Fruit fly (Drosophila melanogaster) whole organism, embryonic: ENCODE measurements around the gene Sec63.

Experiments
- CG10147 ChIP-seq: fragments of 200-800 bp; sonication (Bioruptor generic); optimal IDR thresholded peaks from 2 replicates; lab custom pipeline; 2019; ENCODE audit warnings: missing biosample characterization, mild to moderate bottlenecking, missing genetic modification characterization, moderate library complexity
- CG10321 ChIP-seq: fragments of 200-800 bp; sonication (Bioruptor generic); IDR thresholded peaks from 2 replicates; pipeline ENCODE4 v1.3.6; 2022; ENCODE audit warnings: missing biosample characterization, missing genetic modification characterization
- CG10543 ChIP-seq: fragments of 200-800 bp; sonication (Bioruptor generic); optimal IDR thresholded peaks from 3 replicates; lab custom pipeline; 2017; ENCODE audit warnings: missing biosample characterization, mild to moderate bottlenecking, missing genetic modification characterization, moderate library complexity
- CG10979 ChIP-seq: fragments of 200-800 bp; sonication (Bioruptor generic); optimal IDR thresholded peaks from 2 replicates; lab custom pipeline; 2018; ENCODE audit warnings: missing biosample characterization, mild to moderate bottlenecking, missing genetic modification characterization, moderate library complexity
- CG15269 ChIP-seq: fragments of 200-800 bp; sonication (Bioruptor generic); optimal IDR thresholded peaks from 2 replicates; lab custom pipeline; 2018; ENCODE audit warnings: missing biosample characterization, mild to moderate bottlenecking, missing genetic modification characterization, moderate library complexity
- CG15514 ChIP-seq: fragments of 200-800 bp; sonication (Bioruptor generic); optimal IDR thresholded peaks from 3 replicates; lab custom pipeline; 2017; ENCODE audit warnings: missing biosample characterization, missing genetic modification characterization, mild to moderate bottlenecking, moderate library complexity, missing genetic modification reagents
- CG17385 ChIP-seq: fragments of 200-800 bp; sonication (Bioruptor generic); optimal IDR thresholded peaks from 3 replicates; lab custom pipeline; 2018; ENCODE audit warnings: missing biosample characterization, mild to moderate bottlenecking, missing genetic modification characterization
- CG17912 ChIP-seq: fragments of 200-800 bp; sonication (Bioruptor generic); optimal IDR thresholded peaks from 2 replicates; lab custom pipeline; 2018; ENCODE audit warnings: missing biosample characterization, mild to moderate bottlenecking, missing genetic modification characterization
- CG1792 ChIP-seq: fragments of 200-800 bp; sonication (Bioruptor generic); optimal IDR thresholded peaks from 2 replicates; lab custom pipeline; 2016; ENCODE audit warnings: missing biosample characterization, missing genetic modification characterization
- CG2116 ChIP-seq: fragments of 200-800 bp; sonication (Bioruptor generic); optimal IDR thresholded peaks from 3 replicates; lab custom pipeline; 2018; ENCODE audit warnings: missing biosample characterization, mild to moderate bottlenecking, missing genetic modification characterization
- CG2678 ChIP-seq: fragments of 200-800 bp; sonication (Bioruptor generic); optimal IDR thresholded peaks from 3 replicates; lab custom pipeline; 2019; ENCODE audit warnings: missing biosample characterization, mild to moderate bottlenecking, missing genetic modification characterization, moderate library complexity
- CG4404 ChIP-seq: fragments of 200-800 bp; sonication (Bioruptor generic); IDR thresholded peaks from 2 replicates; pipeline ENCODE4 v1.3.6; 2022; ENCODE audit warnings: missing biosample characterization, missing genetic modification characterization
- CG4617 ChIP-seq: fragments of 200-800 bp; sonication (Bioruptor generic); optimal IDR thresholded peaks from 3 replicates; lab custom pipeline; 2016; ENCODE audit warnings: missing biosample characterization, missing genetic modification characterization, borderline replicate concordance
- CG4707 ChIP-seq: fragments of 200-800 bp; sonication (Bioruptor generic); optimal IDR thresholded peaks from 2 replicates; lab custom pipeline; 2018; ENCODE audit warnings: missing biosample characterization, mild to moderate bottlenecking, missing genetic modification characterization, moderate library complexity
- CG6272 ChIP-seq: fragments of 200-800 bp; sonication (Bioruptor generic); IDR thresholded peaks from 2 replicates; pipeline ENCODE4 v1.3.6; 2022; ENCODE audit warnings: missing biosample characterization, missing genetic modification characterization
- CG6683 ChIP-seq: fragments of 200-800 bp; sonication (Bioruptor generic); optimal IDR thresholded peaks from 2 replicates; lab custom pipeline; 2017; ENCODE audit warnings: missing biosample characterization, mild to moderate bottlenecking, missing genetic modification characterization, missing genetic modification reagents
- CG6813 ChIP-seq: fragments of 200-800 bp; sonication (Bioruptor generic); optimal IDR thresholded peaks from 2 replicates; lab custom pipeline; 2017; ENCODE audit warnings: missing biosample characterization, missing genetic modification characterization, mild to moderate bottlenecking, moderate library complexity, missing genetic modification reagents
- CG7372 ChIP-seq: fragments of 200-800 bp; sonication (Bioruptor generic); IDR thresholded peaks from 2 replicates; pipeline ENCODE4 v1.3.6; 2022; ENCODE audit warnings: missing biosample characterization, missing genetic modification characterization
- CG8924 ChIP-seq: fragments of 200-800 bp; optimal IDR thresholded peaks from 3 replicates; lab custom pipeline; 2019; ENCODE audit warnings: missing biosample characterization, mild to moderate bottlenecking, missing genetic modification characterization, moderate library complexity
- CG9727 ChIP-seq: fragments of 200-800 bp; sonication (Bioruptor generic); optimal IDR thresholded peaks from 3 replicates; lab custom pipeline; 2017; ENCODE audit warnings: missing biosample characterization, mild to moderate bottlenecking, missing genetic modification characterization
- CHES-1-like ChIP-seq: fragments of 200-800 bp; sonication (Bioruptor generic); optimal IDR thresholded peaks from 2 replicates; lab custom pipeline; 2016; ENCODE audit warnings: missing biosample characterization, missing genetic modification characterization
- Deaf1 ChIP-seq: fragments of 200-800 bp; optimal IDR thresholded peaks from 3 replicates; lab custom pipeline; 2019; ENCODE audit warnings: missing biosample characterization, mild to moderate bottlenecking, missing genetic modification characterization, moderate library complexity
- Gsc ChIP-seq: fragments of 200-800 bp; sonication (Bioruptor generic); IDR thresholded peaks from 2 replicates; pipeline ENCODE4 v1.3.6; 2022; ENCODE audit warnings: missing biosample characterization, missing genetic modification characterization
- Hr78 ChIP-seq, 2 experiments: fragments of 200-800 bp in 1 of 2; fragments of >200 bp in 1 of 2; sonication (Bioruptor generic) in 1 of 2; optimal IDR thresholded peaks; 2 replicates each; lab custom pipeline; 2017 to 2019; ENCODE audit warnings: missing biosample characterization in 2 of 2, missing genetic modification characterization in 2 of 2, mild to moderate bottlenecking in 1 of 2, moderate library complexity in 1 of 2
- Jarid2 ChIP-seq: fragments of 200-800 bp; sonication (Bioruptor generic); optimal IDR thresholded peaks from 3 replicates; lab custom pipeline; 2017; ENCODE audit warnings: mild to moderate bottlenecking, missing biosample characterization, missing genetic modification reagents, missing genetic modification characterization
- Nf-YA ChIP-seq: fragments of 200-800 bp; sonication (Bioruptor generic); IDR thresholded peaks from 2 replicates; pipeline ENCODE4 v1.3.6; 2022; ENCODE audit warnings: missing biosample characterization, missing genetic modification characterization
- Opbp ChIP-seq: fragments of 200-800 bp; sonication (Bioruptor generic); IDR thresholded peaks from 3 replicates; pipeline ENCODE4 v1.3.6; 2022; ENCODE audit warnings: missing biosample characterization, missing genetic modification characterization; ENCODE audit not compliant: partially characterized antibody
- Scr ChIP-seq: fragments of 200-800 bp; sonication (Bioruptor generic); IDR thresholded peaks from 2 replicates; pipeline ENCODE4 v1.3.6; 2022; ENCODE audit warnings: missing biosample characterization, missing genetic modification characterization; ENCODE audit not compliant: partially characterized antibody
- Trl ChIP-seq, 3 experiments: fragments of >200 bp in 2 of 3; fragments of 200-800 bp in 1 of 3; sonication (Bioruptor generic) in 1 of 3; optimal IDR thresholded peaks; 2 replicates in 1 of 3; 3 replicates in 2 of 3; lab custom pipeline; 2016 to 2017; ENCODE audit warnings: missing biosample characterization in 1 of 3, missing genetic modification characterization in 1 of 3
- Vsx1 ChIP-seq: fragments of 200-800 bp; sonication (Bioruptor generic); optimal IDR thresholded peaks from 2 replicates; lab custom pipeline; 2017; ENCODE audit warnings: missing biosample characterization, mild to moderate bottlenecking, missing genetic modification characterization, missing genetic modification reagents
- ato ChIP-seq: fragments of 200-800 bp; sonication (Bioruptor generic); IDR thresholded peaks from 2 replicates; pipeline ENCODE4 v1.3.6; 2022; ENCODE audit warnings: missing biosample characterization, missing genetic modification characterization; ENCODE audit not compliant: partially characterized antibody
- bbx ChIP-seq: fragments of 200-800 bp; sonication (Bioruptor generic); IDR thresholded peaks from 2 replicates; pipeline ENCODE4 v1.3.6; 2022; ENCODE audit warnings: missing biosample characterization, missing genetic modification characterization; ENCODE audit not compliant: partially characterized antibody
- cad ChIP-seq: fragments of >200 bp; optimal IDR thresholded peaks from 2 replicates; lab custom pipeline; 2017; ENCODE audit warnings: missing biosample characterization, missing genetic modification characterization
- cas ChIP-seq: fragments of 200-800 bp; sonication (Bioruptor generic); IDR thresholded peaks from 2 replicates; pipeline ENCODE4 v1.3.6; 2022; ENCODE audit warnings: missing biosample characterization, missing genetic modification characterization
- exex ChIP-seq: fragments of 200-800 bp; sonication (Bioruptor generic); optimal IDR thresholded peaks from 4 replicates; lab custom pipeline; 2018; ENCODE audit warnings: missing biosample characterization, mild to moderate bottlenecking, missing genetic modification characterization, moderate library complexity
- gce ChIP-seq: fragments of 200-800 bp; sonication (Bioruptor generic); IDR thresholded peaks from 3 replicates; pipeline ENCODE4 v1.3.6; 2022; ENCODE audit warnings: missing biosample characterization, missing genetic modification characterization
- gro ChIP-seq: fragments of 200-800 bp; sonication (Bioruptor generic); optimal IDR thresholded peaks from 2 replicates; lab custom pipeline; 2016; ENCODE audit warnings: missing biosample characterization, missing genetic modification characterization
- insv ChIP-seq, 2 experiments: fragments of 200-800 bp; sonication (Bioruptor generic); optimal IDR thresholded peaks; 3 replicates each; lab custom pipeline; 2016 to 2018; ENCODE audit warnings: missing biosample characterization in 2 of 2, missing genetic modification characterization in 2 of 2
- inv ChIP-seq: fragments of 200-800 bp; sonication (Bioruptor generic); IDR thresholded peaks from 2 replicates; pipeline ENCODE4 v1.3.6; 2022; ENCODE audit warnings: missing biosample characterization, missing genetic modification characterization; ENCODE audit not compliant: partially characterized antibody
- kah ChIP-seq: fragments of 200-800 bp; sonication (Bioruptor generic); optimal IDR thresholded peaks from 2 replicates; lab custom pipeline; 2018; ENCODE audit warnings: missing biosample characterization, mild to moderate bottlenecking, missing genetic modification characterization
- mirr ChIP-seq: fragments of 200-800 bp; sonication (Bioruptor generic); optimal IDR thresholded peaks from 3 replicates; lab custom pipeline; 2018; ENCODE audit warnings: missing biosample characterization, mild to moderate bottlenecking, missing genetic modification characterization
- nau ChIP-seq: fragments of 200-800 bp; sonication (Bioruptor generic); optimal IDR thresholded peaks from 3 replicates; lab custom pipeline; 2017; ENCODE audit warnings: missing biosample characterization, mild to moderate bottlenecking, missing genetic modification characterization, missing genetic modification reagents
- nmo ChIP-seq: fragments of 200-800 bp; sonication (Bioruptor generic); optimal IDR thresholded peaks from 2 replicates; lab custom pipeline; 2018; ENCODE audit warnings: missing biosample characterization, mild to moderate bottlenecking, missing genetic modification characterization, moderate library complexity
- odd ChIP-seq: fragments of 200-800 bp; sonication (Bioruptor generic); optimal IDR thresholded peaks from 2 replicates; lab custom pipeline; 2017; ENCODE audit warnings: missing biosample characterization, mild to moderate bottlenecking, missing genetic modification characterization
- pan ChIP-seq, 4 experiments: fragments of >200 bp in 3 of 4; fragments of 200-800 bp in 1 of 4; sonication (Bioruptor generic) in 1 of 4; optimal IDR thresholded peaks in 3 of 4; IDR thresholded peaks in 1 of 4; 2 replicates each; pipeline versions ENCODE4 v1.3.6 to Lab custom; 2017 to 2022; ENCODE audit warnings: missing biosample characterization in 2 of 4, missing genetic modification characterization in 2 of 4, mixed read lengths in 1 of 4
- psq ChIP-seq: fragments of 200-800 bp; sonication (Bioruptor generic); optimal IDR thresholded peaks from 2 replicates; lab custom pipeline; 2017; ENCODE audit warnings: missing biosample characterization, missing genetic modification characterization
- sug ChIP-seq: fragments of 200-800 bp; optimal IDR thresholded peaks from 2 replicates; lab custom pipeline; 2019; ENCODE audit warnings: missing biosample characterization, mild to moderate bottlenecking, missing genetic modification characterization, moderate library complexity

Sec63 gene

dm6 chr3L:7344965-7345427 lies 15.4 kb upstream of the Sec63 start, which contains the start of gene Cln7 (continued):
- TF ChIP-seq cad (GFP tag; lab: Kevin White, UChicago) (no peak), CG6272 (GFP tag; lab: Robert Waterston, UW) (0 out of 2 replicates have a peak, but pooled peaks have one; percentile 10), CG10543 (GFP tag; lab: Kevin White, UChicago) (peak; percentile 56), Scr (GFP tag; lab: Robert Waterston, UW) (peak; percentile 46), CG2116 (GFP tag; lab: Kevin White, UChicago) (peak; percentile 5), CG17385 (GFP tag; lab: Kevin White, UChicago) (peak; percentile 53), bbx (GFP tag; lab: Robert Waterston, UW) (peak; percentile 62), insv (GFP tag; optimal IDR thresholded peaks at IDR 0.05; lab: Kevin White, UChicago) (peak in 1 of 2 experiments; percentile 46), CG15269 (tag; lab: Kevin White, UChicago) (peak; percentile 26), CG6683 (peak; percentile 2), Nf-YA (GFP tag; lab: Robert Waterston, UW) (no peak; the same call in 1 of the 2 replicates), CG10147 (GFP tag; lab: Kevin White, UChicago) (peak; percentile 42), kah (GFP tag; lab: Kevin White, UChicago) (peak; percentile 98), CG6813 (GFP tag; lab: Kevin White, UChicago) (peak; percentile 14), odd (GFP tag; lab: Kevin White, UChicago) (peak; percentile 49), nmo (GFP tag; lab: Kevin White, UChicago) (no peak), ato (GFP tag; lab: Robert Waterston, UW) (peak; percentile 41; the same call in 1 of the 2 replicates), CG2678 (tag; lab: Kevin White, UChicago) (no peak), Gsc (GFP tag; lab: Robert Waterston, UW) (no peak), mirr (GFP tag; lab: Kevin White, UChicago) (peak; percentile 67), CG15514 (peak; percentile 51), exex (tag; lab: Kevin White, UChicago) (peak; percentile 43), CG4707 (peak; percentile 59), psq (GFP tag; lab: Kevin White, UChicago) (no peak), pan (optimal IDR thresholded peaks at IDR 0.05; lab: Kevin White, UChicago) (no peak), pan (GFP tag; optimal IDR thresholded peaks at IDR 0.05 in 1 of 2, IDR thresholded peaks at IDR 0.05 in 1 of 2) (peak in 1 of 2 experiments; percentile 17), CG17912 (GFP tag; lab: Kevin White, UChicago) (peak; percentile 50), CG10321 (GFP tag; lab: Robert Waterston, UW) (no peak), CHES-1-like (peak; percentile 38), CG4617 (GFP tag; lab: Kevin White, UChicago) (no peak), CG10979 (tag; lab: Kevin White, UChicago) (peak; percentile 53), CG8924 (tag; lab: Kevin White, UChicago) (peak; percentile 63), Jarid2 (GFP tag; lab: Kevin White, UChicago) (peak; percentile 92), CG9727 (GFP tag; lab: Kevin White, UChicago) (peak; percentile 40), Hr78 (GFP tag; optimal IDR thresholded peaks at IDR 0.05; lab: Kevin White, UChicago) (peak in 1 of 2 experiments; percentile 11), inv (no peak), CG4404 (GFP tag; lab: Robert Waterston, UW) (no peak), Opbp (peak; percentile 67; the same call in 2 of the 3 replicates), Vsx1 (GFP tag; lab: Kevin White, UChicago) (no peak), cas (GFP tag; lab: Robert Waterston, UW) (no peak), sug (peak; percentile 52), gro (peak; percentile 51), nau (no peak), gce (GFP tag; lab: Robert Waterston, UW) (peak; percentile 66; the same call in 1 of the 3 replicates), CG7372 (GFP tag; lab: Robert Waterston, UW) (no peak), Trl (optimal IDR thresholded peaks at IDR 0.05; lab: Kevin White, UChicago) (peak; percentile 62 to 70), Trl (GFP tag; optimal IDR thresholded peaks at IDR 0.05; lab: Kevin White, UChicago) (peak; percentile 19), CG1792 (no peak), Deaf1 (tag; lab: Kevin White, UChicago) (peak; percentile 86)
